Fruit fly (Drosophila melanogaster): ENCODE data around the gene SWIP.

SWIP gene

DNA sequence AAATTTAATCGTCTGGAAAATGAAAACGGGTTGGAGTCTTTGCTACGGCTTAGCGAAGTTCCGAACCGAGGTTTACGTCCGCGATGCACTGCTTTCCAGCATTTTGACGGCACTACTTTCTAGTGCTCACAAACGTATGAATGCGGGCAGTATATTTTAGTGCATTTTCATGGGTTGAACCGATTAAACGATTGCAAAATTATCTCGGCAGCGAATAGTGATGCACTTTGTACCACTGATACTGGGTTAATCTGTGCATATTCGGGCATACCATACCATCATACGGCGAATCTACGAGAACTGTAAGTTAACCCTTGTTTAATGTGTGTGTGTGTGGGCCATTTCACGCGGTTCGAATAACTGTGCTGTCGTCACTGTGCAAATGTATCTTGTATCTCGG lies 42.7 kb upstream of the SWIP start, which contains the start of gene Mfe2 (continued):
- TF ChIP-seq tup (GFP tag; optimal IDR thresholded peaks at IDR 0.05) = no peak
- TF ChIP-seq NC2α (GFP tag; optimal IDR thresholded peaks at IDR 0.05) = peak; percentile 1
- TF ChIP-seq lola (GFP tag; optimal IDR thresholded peaks at IDR 0.05) = no peak
- peak; percentile 44 for TF ChIP-seq Ptx1 (GFP tag; IDR thresholded peaks at IDR 0.05)
- no peak for TF ChIP-seq sens-2 (GFP tag; IDR thresholded peaks at IDR 0.05)
- no peak for TF ChIP-seq ara (GFP tag; IDR thresholded peaks at IDR 0.05)
- TF ChIP-seq CG6854 (GFP tag; optimal IDR thresholded peaks at IDR 0.05) = no peak
- no peak for TF ChIP-seq klu (GFP tag; IDR thresholded peaks at IDR 0.05)
- no peak for TF ChIP-seq fd102C (GFP tag; optimal IDR thresholded peaks at IDR 0.05)
- peak; percentile 55; the same call in 1 of the 3 replicates for TF ChIP-seq knrl (GFP tag; IDR thresholded peaks at IDR 0.05; ENCODE audit: partially characterized antibody)
- peak; percentile 31; the same call in 1 of the 2 replicates for TF ChIP-seq inv (GFP tag; IDR thresholded peaks at IDR 0.05; ENCODE audit: partially characterized antibody)
- TF ChIP-seq bbx (GFP tag; IDR thresholded peaks at IDR 0.05; ENCODE audit: partially characterized antibody) = peak; percentile 40
- TF ChIP-seq B-H2 (GFP tag; optimal IDR thresholded peaks at IDR 0.05) = peak; percentile 77
- TF ChIP-seq Camta (GFP tag; optimal IDR thresholded peaks at IDR 0.05) = peak; percentile 53
- TF ChIP-seq sd (tag; optimal IDR thresholded peaks at IDR 0.05) = no peak
- peak; percentile 84 for TF ChIP-seq Hmr (GFP tag; optimal IDR thresholded peaks at IDR 0.05)
- TF ChIP-seq YL-1 (GFP tag; optimal IDR thresholded peaks at IDR 0.05) = peak; percentile 77
- TF ChIP-seq Ada2b (GFP tag; IDR thresholded peaks at IDR 0.05) = no peak
- no peak for TF ChIP-seq Ravus (GFP tag; IDR thresholded peaks at IDR 0.05)
- peak; percentile 42; the same call in 2 of the 3 replicates for TF ChIP-seq zfh1 (GFP tag; IDR thresholded peaks at IDR 0.05)
- TF ChIP-seq CG4424 (GFP tag; optimal IDR thresholded peaks at IDR 0.05) = peak; percentile 33
- 0 out of 3 replicates have a peak, but pooled peaks have one; percentile 30 for TF ChIP-seq CG16813 (GFP tag; IDR thresholded peaks at IDR 0.05; ENCODE audit: partially characterized antibody)
- no peak for TF ChIP-seq jigr1 (GFP tag; IDR thresholded peaks at IDR 0.05)
- TF ChIP-seq CG42726 (GFP tag; IDR thresholded peaks at IDR 0.05; ENCODE audit: partially characterized antibody) = peak; percentile 41; the same call in 1 of the 2 replicates
- TF ChIP-seq trh (GFP tag; optimal IDR thresholded peaks at IDR 0.05) = no peak
- TF ChIP-seq eyg (GFP tag; optimal IDR thresholded peaks at IDR 0.05) = no peak
- TF ChIP-seq H2.0 (GFP tag; IDR thresholded peaks at IDR 0.05) = no peak
- 0 out of 2 replicates have a peak, but pooled peaks have one; percentile 32 for TF ChIP-seq CG11085 (GFP tag; IDR thresholded peaks at IDR 0.05)
- peak; percentile 29 for TF ChIP-seq bab2 (GFP tag; optimal IDR thresholded peaks at IDR 0.05)
- TF ChIP-seq ind (GFP tag; optimal IDR thresholded peaks at IDR 0.05) = peak; percentile 55
- TF ChIP-seq gsb (GFP tag; IDR thresholded peaks at IDR 0.05) = no peak
- peak; percentile 2 for TF ChIP-seq nau (GFP tag; optimal IDR thresholded peaks at IDR 0.05)
- TF ChIP-seq zen (tag; optimal IDR thresholded peaks at IDR 0.05) = peak; percentile 44
- peak; percentile 41 for TF ChIP-seq CG2712 (tag; optimal IDR thresholded peaks at IDR 0.05)
- TF ChIP-seq CG2199 (GFP tag; IDR thresholded peaks at IDR 0.05) = peak; percentile 86; the same call in 2 of the 3 replicates
- TF ChIP-seq gfzf (GFP tag; optimal IDR thresholded peaks at IDR 0.05) = peak; percentile 93
- no peak for TF ChIP-seq fru (optimal IDR thresholded peaks at IDR 0.05)
- TF ChIP-seq CG30403 (GFP tag; optimal IDR thresholded peaks at IDR 0.05) = peak; percentile 55
- TF ChIP-seq CG13894 (tag; optimal IDR thresholded peaks at IDR 0.05) = peak; percentile 31
- TF ChIP-seq CG11723 (GFP tag; optimal IDR thresholded peaks at IDR 0.05) = no peak
- peak; percentile 81 for TF ChIP-seq zfh2 (GFP tag; optimal IDR thresholded peaks at IDR 0.05)
- no peak for TF ChIP-seq D19B (GFP tag; optimal IDR thresholded peaks at IDR 0.05)
- no peak for TF ChIP-seq CG2129 (GFP tag; IDR thresholded peaks at IDR 0.05; ENCODE audit: partially characterized antibody)
- TF ChIP-seq sr (GFP tag; IDR thresholded peaks at IDR 0.05) = peak; percentile 40; the same call in 1 of the 3 replicates
- TF ChIP-seq HLH3B (GFP tag; IDR thresholded peaks at IDR 0.05) = no peak
- TF ChIP-seq CG15479 (GFP tag; optimal IDR thresholded peaks at IDR 0.05) = peak; percentile 71
- TF ChIP-seq gem (tag; optimal IDR thresholded peaks at IDR 0.05) = no peak
- TF ChIP-seq Optix (GFP tag; IDR thresholded peaks at IDR 0.05) = no peak
- TF ChIP-seq Oaz (GFP tag; IDR thresholded peaks at IDR 0.05) = no peak
- no peak for TF ChIP-seq CG43689 (GFP tag; IDR thresholded peaks at IDR 0.05)
- no peak for TF ChIP-seq Tbp (GFP tag; optimal IDR thresholded peaks at IDR 0.05)
